Fruit fly (Drosophila melanogaster): ENCODE data around the gene pum.

Gene pum

DNA sequence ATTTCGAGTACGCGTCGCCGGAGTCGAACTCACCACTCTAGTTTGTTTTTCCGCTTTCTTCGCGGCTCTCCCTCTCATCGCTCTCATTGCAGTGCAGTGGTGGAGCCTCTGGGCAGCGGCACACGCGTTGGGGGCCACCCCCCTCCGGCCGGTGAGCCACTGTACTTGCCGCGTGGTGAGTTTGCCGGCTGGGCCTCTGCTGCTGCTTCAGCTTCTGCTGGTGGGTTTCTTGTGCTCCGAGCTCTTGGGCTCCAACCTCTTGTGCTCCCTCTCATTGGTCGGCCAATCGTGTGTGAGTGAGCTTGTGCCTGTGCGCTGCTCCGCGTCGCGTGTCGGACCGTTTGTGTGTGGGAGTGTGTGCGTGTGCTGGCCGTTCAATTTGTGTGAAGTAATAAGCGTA lies 184.5 kb downstream of the pum start (continued):
- no peak for TF ChIP-seq NFAT (GFP tag; IDR thresholded peaks at IDR 0.05)
- TF ChIP-seq corto (GFP tag; optimal IDR thresholded peaks at IDR 0.05): no peak
- peak; percentile 94 for TF ChIP-seq nom (GFP tag; optimal IDR thresholded peaks at IDR 0.05)
- TF ChIP-seq CG12104 (GFP tag; optimal IDR thresholded peaks at IDR 0.05): no peak
- no peak for TF ChIP-seq PHDP (tag; optimal IDR thresholded peaks at IDR 0.05)
- TF ChIP-seq al (GFP tag; IDR thresholded peaks at IDR 0.05): no peak
- TF ChIP-seq Ada2b (GFP tag; IDR thresholded peaks at IDR 0.05): no peak
- TF ChIP-seq sd (tag; optimal IDR thresholded peaks at IDR 0.05): peak; percentile 51
- peak; percentile 37 for TF ChIP-seq bigmax (GFP tag; optimal IDR thresholded peaks at IDR 0.05)
- TF ChIP-seq B-H2 (GFP tag; optimal IDR thresholded peaks at IDR 0.05): peak; percentile 6
- TF ChIP-seq pnt (GFP tag; optimal IDR thresholded peaks at IDR 0.05): peak; percentile 57
- TF ChIP-seq CG30403 (GFP tag; optimal IDR thresholded peaks at IDR 0.05): peak; percentile 43
- peak; percentile 82 for TF ChIP-seq CG13894 (tag; optimal IDR thresholded peaks at IDR 0.05)
- no peak for TF ChIP-seq Opbp (GFP tag; IDR thresholded peaks at IDR 0.05; ENCODE audit: partially characterized antibody)
- peak; percentile 52 for TF ChIP-seq Deaf1 (tag; optimal IDR thresholded peaks at IDR 0.05)
- TF ChIP-seq exex (tag; optimal IDR thresholded peaks at IDR 0.05): no peak
- no peak for TF ChIP-seq Oaz (GFP tag; IDR thresholded peaks at IDR 0.05)
- TF ChIP-seq CG4820 (GFP tag; optimal IDR thresholded peaks at IDR 0.05): no peak
- TF ChIP-seq Scr (GFP tag; IDR thresholded peaks at IDR 0.05; ENCODE audit: partially characterized antibody): no peak
- TF ChIP-seq CG12942 (GFP tag; optimal IDR thresholded peaks at IDR 0.05): peak; percentile 21
- no peak for TF ChIP-seq CG8478 (optimal IDR thresholded peaks at IDR 0.05)
- no peak for TF ChIP-seq fd102C (GFP tag; optimal IDR thresholded peaks at IDR 0.05)
- TF ChIP-seq Xrp1 (GFP tag; IDR thresholded peaks at IDR 0.05): no peak
- peak; percentile 73 for TF ChIP-seq chn (GFP tag; optimal IDR thresholded peaks at IDR 0.05)
- TF ChIP-seq ATbp (GFP tag; optimal IDR thresholded peaks at IDR 0.05): no peak
- no peak for TF ChIP-seq insv (GFP tag; optimal IDR thresholded peaks at IDR 0.05)
- no peak for TF ChIP-seq CG32772 (GFP tag; IDR thresholded peaks at IDR 0.05)
- TF ChIP-seq fu2 (GFP tag; optimal IDR thresholded peaks at IDR 0.05): peak; percentile 36
- peak; percentile 25 for TF ChIP-seq CG13296 (GFP tag; optimal IDR thresholded peaks at IDR 0.05)
- no peak for TF ChIP-seq fd3F (GFP tag; optimal IDR thresholded peaks at IDR 0.05)
- peak; percentile 67 for TF ChIP-seq gcm (GFP tag; optimal IDR thresholded peaks at IDR 0.05)
- peak; percentile 71 for TF ChIP-seq ash1 (GFP tag; optimal IDR thresholded peaks at IDR 0.05)
- TF ChIP-seq Poxn (GFP tag; IDR thresholded peaks at IDR 0.05): no peak
- peak; percentile 51 for TF ChIP-seq HLH54F (GFP tag; optimal IDR thresholded peaks at IDR 0.05)
- TF ChIP-seq CG7786 (GFP tag; optimal IDR thresholded peaks at IDR 0.05): peak; percentile 62
- peak; percentile 91 for TF ChIP-seq CG10543 (GFP tag; optimal IDR thresholded peaks at IDR 0.05)
- TF ChIP-seq CG14860 (GFP tag; IDR thresholded peaks at IDR 0.05; ENCODE audit: partially characterized antibody): no peak
- TF ChIP-seq CG15514 (GFP tag; optimal IDR thresholded peaks at IDR 0.05): peak; percentile 72
- peak; percentile 41 for TF ChIP-seq Hsf (GFP tag; optimal IDR thresholded peaks at IDR 0.05)
- peak; percentile 56 for TF ChIP-seq CG12071 (GFP tag; optimal IDR thresholded peaks at IDR 0.05)
- TF ChIP-seq onecut (GFP tag; IDR thresholded peaks at IDR 0.05): peak; percentile 64
- TF ChIP-seq grn (GFP tag; optimal IDR thresholded peaks at IDR 0.05): no peak
- no peak for TF ChIP-seq crp (GFP tag; optimal IDR thresholded peaks at IDR 0.05)
- TF ChIP-seq cato (GFP tag; optimal IDR thresholded peaks at IDR 0.05; ENCODE audit: borderline replicate concordance): no peak
- peak; percentile 65 for TF ChIP-seq Vsx1 (GFP tag; optimal IDR thresholded peaks at IDR 0.05)
- no peak for TF ChIP-seq Mrtf (GFP tag; IDR thresholded peaks at IDR 0.05)
- no peak for TF ChIP-seq H2.0 (GFP tag; IDR thresholded peaks at IDR 0.05)
- no peak for TF ChIP-seq CG2875 (GFP tag; optimal IDR thresholded peaks at IDR 0.05)
- TF ChIP-seq CG2712 (tag; optimal IDR thresholded peaks at IDR 0.05): peak; percentile 54
- peak; percentile 62 for TF ChIP-seq ems (GFP tag; optimal IDR thresholded peaks at IDR 0.05)
- TF ChIP-seq Nf-YC (tag; optimal IDR thresholded peaks at IDR 0.05): peak; percentile 95
